Worm (Caenorhabditis elegans) whole organism, L2 larva: ENCODE measurements around the gene tim-1.

Experiments used
- F13H6.1 ChIP-seq: sonication (generic microtip); optimal IDR thresholded peaks from 2 replicates; lab custom pipeline; 2016; ENCODE audit warnings: missing genetic modification characterization, missing compliant biosample characterization
- R02D3.7 ChIP-seq: fragments of 150-350 bp; optimal IDR thresholded peaks from 2 replicates; lab custom pipeline; 2014; ENCODE audit warnings: missing biosample characterization, missing genetic modification characterization
- Y55F3AM.14 ChIP-seq: fragments of 200-800 bp; sonication (Bioruptor generic); optimal IDR thresholded peaks from 2 replicates; lab custom pipeline; 2018; ENCODE audit warnings: mild to moderate bottlenecking, missing genetic modification characterization, missing compliant biosample characterization
- alr-1 ChIP-seq: fragments of 150-350 bp; optimal IDR thresholded peaks from 2 replicates; lab custom pipeline; 2014; ENCODE audit warnings: missing biosample characterization, missing genetic modification characterization
- aly-2 ChIP-seq: fragments of 150-350 bp; optimal IDR thresholded peaks from 2 replicates; lab custom pipeline; 2014; ENCODE audit warnings: missing biosample characterization, missing genetic modification characterization
- ama-1 ChIP-seq: fragments of 150-350 bp; optimal IDR thresholded peaks from 2 replicates; lab custom pipeline; 2018; ENCODE audit warnings: inconsistent platforms
- blmp-1 ChIP-seq: sonication (generic microtip); optimal IDR thresholded peaks from 2 replicates; lab custom pipeline; 2017; ENCODE audit warnings: missing genetic modification characterization, mild to moderate bottlenecking, missing compliant biosample characterization, antibody characterized with exemption, moderate library complexity; ENCODE audit not compliant: insufficient read depth
- ceh-16 ChIP-seq: fragments of 150-350 bp; optimal IDR thresholded peaks from 2 replicates; lab custom pipeline; 2014; ENCODE audit warnings: missing biosample characterization, missing genetic modification characterization
- ceh-82 ChIP-seq: fragments of 150-350 bp; optimal IDR thresholded peaks from 2 replicates; lab custom pipeline; 2014; ENCODE audit warnings: missing biosample characterization, missing genetic modification characterization
- crh-2 ChIP-seq: sonication (generic microtip); optimal IDR thresholded peaks from 2 replicates; lab custom pipeline; 2017; ENCODE audit warnings: missing biosample characterization, missing genetic modification characterization
- dmd-4 ChIP-seq: sonication (generic microtip); optimal IDR thresholded peaks from 2 replicates; lab custom pipeline; 2017; ENCODE audit warnings: missing biosample characterization, missing genetic modification characterization
- egl-27 ChIP-seq: sonication (generic microtip); optimal IDR thresholded peaks from 3 replicates; lab custom pipeline; 2017; ENCODE audit warnings: missing biosample characterization, missing genetic modification reagents, missing genetic modification characterization
- elt-1 ChIP-seq: fragments of 150-350 bp; optimal IDR thresholded peaks from 2 replicates; lab custom pipeline; 2014; ENCODE audit warnings: missing biosample characterization, missing genetic modification characterization
- elt-3 ChIP-seq: sonication (generic microtip); optimal IDR thresholded peaks from 2 replicates; lab custom pipeline; 2017; ENCODE audit warnings: missing biosample characterization, missing genetic modification characterization
- fos-1 ChIP-seq: fragments of 150-350 bp; optimal IDR thresholded peaks from 2 replicates; lab custom pipeline; 2014; ENCODE audit warnings: missing biosample characterization, missing genetic modification characterization
- gmeb-1 ChIP-seq: fragments of 150-350 bp; optimal IDR thresholded peaks from 2 replicates; lab custom pipeline; 2014; ENCODE audit warnings: missing biosample characterization, missing genetic modification characterization
- lin-11 ChIP-seq: fragments of 150-350 bp; sonication (generic microtip); optimal IDR thresholded peaks from 2 replicates; lab custom pipeline; 2014; ENCODE audit warnings: missing biosample characterization, missing genetic modification characterization, inconsistent platforms, mixed read lengths
- lin-13 ChIP-seq: fragments of 150-350 bp; optimal IDR thresholded peaks from 2 replicates; lab custom pipeline; 2014; ENCODE audit warnings: missing biosample characterization, missing genetic modification reagents, missing genetic modification characterization
- lsy-2 ChIP-seq, 2 experiments: fragments of 150-350 bp in 1 of 2; sonication (generic microtip) in 1 of 2; optimal IDR thresholded peaks; 2 replicates each; lab custom pipeline; 2014 to 2017; ENCODE audit warnings: missing biosample characterization in 2 of 2, missing genetic modification characterization in 2 of 2
- mab-5 ChIP-seq: fragments of 150-350 bp; optimal IDR thresholded peaks from 2 replicates; lab custom pipeline; 2014; ENCODE audit warnings: missing biosample characterization, missing genetic modification characterization
- mdl-1 ChIP-seq, 2 experiments: fragments of 150-350 bp in 1 of 2; sonication (generic microtip) in 1 of 2; optimal IDR thresholded peaks; 2 replicates each; lab custom pipeline; 2017; ENCODE audit warnings: missing biosample characterization in 2 of 2, missing genetic modification characterization in 2 of 2
- nhr-11 ChIP-seq: fragments of 150-350 bp; optimal IDR thresholded peaks from 2 replicates; lab custom pipeline; 2014; ENCODE audit warnings: missing biosample characterization, missing genetic modification characterization
- nhr-12 ChIP-seq: fragments of 150-350 bp; optimal IDR thresholded peaks from 2 replicates; lab custom pipeline; 2014; ENCODE audit warnings: missing biosample characterization, missing genetic modification characterization
- nhr-129 ChIP-seq: fragments of 150-350 bp; optimal IDR thresholded peaks from 2 replicates; lab custom pipeline; 2014; ENCODE audit warnings: missing biosample characterization, missing genetic modification characterization
- nhr-23 ChIP-seq: fragments of 150-350 bp; optimal IDR thresholded peaks from 2 replicates; lab custom pipeline; 2014; ENCODE audit warnings: missing biosample characterization, missing genetic modification reagents, missing genetic modification characterization
- nhr-237 ChIP-seq: fragments of 150-350 bp; optimal IDR thresholded peaks from 2 replicates; lab custom pipeline; 2014; ENCODE audit warnings: missing biosample characterization, missing genetic modification characterization
- nhr-6 ChIP-seq: fragments of 150-350 bp; optimal IDR thresholded peaks from 2 replicates; lab custom pipeline; 2014; ENCODE audit warnings: missing biosample characterization, missing genetic modification characterization
- nhr-77 ChIP-seq: fragments of 150-350 bp; optimal IDR thresholded peaks from 2 replicates; lab custom pipeline; 2014; ENCODE audit warnings: missing biosample characterization, missing genetic modification characterization
- peb-1 ChIP-seq: fragments of 150-350 bp; optimal IDR thresholded peaks from 2 replicates; lab custom pipeline; 2014; ENCODE audit warnings: missing biosample characterization, missing genetic modification characterization
- sem-4 ChIP-seq: fragments of 150-350 bp; optimal IDR thresholded peaks from 2 replicates; lab custom pipeline; 2014; ENCODE audit warnings: missing biosample characterization, missing genetic modification reagents, missing genetic modification characterization
- skn-1 ChIP-seq: sonication (generic microtip); optimal IDR thresholded peaks from 2 replicates; lab custom pipeline; 2017; ENCODE audit warnings: missing biosample characterization, missing genetic modification characterization
- sma-3 ChIP-seq: sonication (generic microtip); optimal IDR thresholded peaks from 2 replicates; lab custom pipeline; 2016; ENCODE audit warnings: missing genetic modification reagents, missing genetic modification characterization, missing compliant biosample characterization
- sma-9 ChIP-seq, 2 experiments: fragments of 150-350 bp in 1 of 2; sonication (generic microtip) in 1 of 2; optimal IDR thresholded peaks; 2 replicates each; lab custom pipeline; 2014 to 2016; ENCODE audit warnings: missing genetic modification characterization in 2 of 2, mild to moderate bottlenecking in 1 of 2, missing biosample characterization in 1 of 2, missing compliant biosample characterization in 1 of 2, missing genetic modification reagents in 1 of 2, moderate library complexity in 1 of 2
- snpc-4 ChIP-seq: fragments of 150-350 bp; optimal IDR thresholded peaks from 2 replicates; lab custom pipeline; 2014; ENCODE audit warnings: missing biosample characterization, missing genetic modification characterization
- unc-55 ChIP-seq: fragments of 150-350 bp; sonication (generic microtip); optimal IDR thresholded peaks from 3 replicates; lab custom pipeline; 2014; ENCODE audit warnings: missing biosample characterization, missing genetic modification reagents, missing genetic modification characterization
- zag-1 ChIP-seq: fragments of 150-350 bp; optimal IDR thresholded peaks from 2 replicates; lab custom pipeline; 2014; ENCODE audit warnings: missing biosample characterization, missing genetic modification characterization
- ztf-1 ChIP-seq: fragments of 200-800 bp; sonication (Bioruptor generic); conservative IDR thresholded peaks from 2 replicates; pipeline ENCODE4 v1.3.6; 2022; ENCODE audit warnings: missing genetic modification characterization, missing compliant biosample characterization
- ztf-4 ChIP-seq: fragments of 150-350 bp; optimal IDR thresholded peaks from 2 replicates; lab custom pipeline; 2014; ENCODE audit warnings: missing biosample characterization, missing genetic modification characterization

tim-1 gene

DNA sequence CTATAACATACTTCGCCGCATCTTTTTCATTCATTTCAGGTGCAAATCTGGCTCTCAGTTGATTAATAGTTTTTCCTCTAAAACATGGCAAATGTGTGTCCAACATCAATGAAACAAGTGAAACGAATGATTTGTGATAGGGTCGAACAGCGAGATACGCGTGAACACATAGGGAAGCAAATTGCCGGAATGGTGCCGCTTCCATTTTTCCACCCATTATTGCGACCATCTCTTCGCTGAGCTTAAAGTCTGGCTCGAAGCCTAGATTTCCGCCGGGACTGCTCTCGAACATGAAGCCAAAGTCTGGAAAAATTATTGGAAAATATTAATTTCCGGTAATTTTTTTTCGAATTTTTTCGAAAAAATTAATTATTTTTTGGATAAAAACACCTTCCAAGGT lies 3.4 kb upstream of the tim-1 start:
- TF ChIP-seq zag-1: no peak
- no peak for TF ChIP-seq unc-55
- TF ChIP-seq elt-3 (tag; lab: Kevin White, UChicago): no peak
- no peak for TF ChIP-seq elt-1 (tag; lab: Kevin White, UChicago)
- no peak for TF ChIP-seq nhr-77
- TF ChIP-seq skn-1: no peak
- TF ChIP-seq aly-2 (tag; lab: Kevin White, UChicago): no peak

DNA sequence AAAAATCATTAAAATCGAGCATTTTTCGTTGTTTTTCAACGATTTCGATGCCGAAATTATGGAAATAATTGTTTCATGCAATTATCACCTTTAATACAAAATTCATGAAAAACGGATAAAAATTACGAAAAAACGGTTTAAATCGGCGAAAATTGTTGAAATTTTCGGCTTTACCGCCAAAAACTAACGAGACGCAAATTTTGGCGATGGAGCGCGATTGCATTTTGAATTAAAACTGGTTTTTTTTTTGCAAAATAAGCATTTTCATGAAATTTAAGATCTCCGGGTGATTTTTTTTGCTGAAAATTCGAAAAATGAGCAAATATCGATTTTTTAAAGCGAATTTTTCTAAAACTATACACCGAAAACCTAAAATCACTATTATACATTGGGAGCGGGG lies 1.2 kb upstream of the tim-1 start:
- no peak for TF ChIP-seq nhr-129 (tag; lab: Kevin White, UChicago)
- TF ChIP-seq nhr-12 (tag; lab: Kevin White, UChicago): no peak
- no peak for TF ChIP-seq aly-2 (tag; lab: Kevin White, UChicago)
- TF ChIP-seq R02D3.7 (tag; lab: Kevin White, UChicago): no peak
- TF ChIP-seq ztf-4 (tag; lab: Kevin White, UChicago): no peak
- TF ChIP-seq dmd-4 (tag; lab: Kevin White, UChicago): no peak
- TF ChIP-seq nhr-11 (tag; lab: Kevin White, UChicago): no peak
- no peak for TF ChIP-seq blmp-1
- TF ChIP-seq, all 48 proteins: peak for 0

DNA sequence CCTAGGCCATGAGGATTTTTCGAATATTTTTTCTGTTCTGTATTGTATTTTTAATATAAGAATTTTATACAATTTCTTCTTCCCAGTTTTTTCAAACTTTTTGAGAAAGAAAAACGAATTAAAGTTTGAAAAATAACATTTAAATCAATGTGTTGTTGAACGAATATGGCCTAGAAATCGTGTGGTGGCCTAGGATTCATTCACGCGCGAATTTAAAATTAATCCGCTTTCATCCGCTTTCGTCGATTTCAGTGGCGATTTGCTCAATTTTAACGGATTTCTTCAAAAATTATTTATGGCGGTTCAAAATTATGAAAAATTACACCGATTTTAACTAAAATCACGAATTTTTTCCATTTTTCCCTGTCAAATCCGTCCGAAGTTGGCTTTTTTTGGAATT lies 2.6 kb downstream of the tim-1 start:
- TF ChIP-seq egl-27 (tag; lab: Kevin White, UChicago) (no peak), F13H6.1 (tag; lab: Kevin White, UChicago) (no peak), nhr-237 (tag; lab: Kevin White, UChicago) (no peak), R02D3.7 (tag; lab: Kevin White, UChicago) (no peak), ceh-82 (no peak), alr-1 (tag; lab: Kevin White, UChicago) (no peak), fos-1 (tag; lab: Kevin White, UChicago) (no peak), nhr-12 (tag; lab: Kevin White, UChicago) (no peak), aly-2 (tag; lab: Kevin White, UChicago) (no peak), zag-1 (no peak), unc-55 (no peak), crh-2 (no peak), peb-1 (no peak), lsy-2 (tag; optimal IDR thresholded peaks at IDR 0.05; lab: Kevin White, UChicago) (no peak), dmd-4 (tag; lab: Kevin White, UChicago) (no peak), mab-5 (tag; lab: Kevin White, UChicago) (no peak), sem-4 (tag; lab: Kevin White, UChicago) (no peak)

DNA sequence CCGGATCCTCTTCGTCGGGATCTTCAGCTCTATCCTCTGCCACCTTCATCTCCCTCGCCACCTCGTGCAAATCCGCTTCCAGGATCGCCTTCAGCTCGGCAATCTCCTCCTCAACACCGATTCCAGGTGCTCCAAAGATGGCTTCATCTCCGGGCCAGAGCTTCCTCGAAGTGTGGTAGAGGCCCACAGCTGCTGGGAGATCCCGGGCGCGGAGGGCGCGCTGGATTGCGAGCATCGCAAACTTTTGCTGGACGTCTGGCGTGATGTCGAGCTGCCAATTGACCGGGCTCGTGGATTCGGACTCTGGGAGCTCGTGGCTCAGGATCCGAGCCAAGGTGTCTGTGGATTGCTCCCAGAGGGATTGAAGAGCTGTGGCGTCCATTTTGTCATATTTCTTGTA lies 4.4 kb downstream of the tim-1 start:
- no peak for TF ChIP-seq nhr-77
- no peak for TF ChIP-seq Y55F3AM.14
- TF ChIP-seq nhr-129 (tag; lab: Kevin White, UChicago): no peak
- TF ChIP-seq nhr-237 (tag; lab: Kevin White, UChicago): no peak
- no peak for TF ChIP-seq nhr-6 (tag; lab: Kevin White, UChicago)
- no peak for TF ChIP-seq nhr-23 (tag; lab: Kevin White, UChicago)
- no peak for TF ChIP-seq snpc-4 (tag; lab: Kevin White, UChicago)
- no peak for TF ChIP-seq sma-9 (GFP tag; optimal IDR thresholded peaks at IDR 0.05; lab: Kevin White, UChicago)
- no peak for TF ChIP-seq sma-9 (tag; optimal IDR thresholded peaks at IDR 0.05; lab: Kevin White, UChicago)
- no peak for TF ChIP-seq peb-1
- TF ChIP-seq ama-1 (lab: Kevin White, UChicago): no peak
- no peak for TF ChIP-seq zag-1
- TF ChIP-seq nhr-11 (tag; lab: Kevin White, UChicago): no peak
- no peak for TF ChIP-seq lin-11
- TF ChIP-seq unc-55: no peak
- TF ChIP-seq nhr-12 (tag; lab: Kevin White, UChicago): no peak
- TF ChIP-seq alr-1 (tag; lab: Kevin White, UChicago): no peak
- TF ChIP-seq ztf-1: no peak
- TF ChIP-seq gmeb-1 (tag; lab: Kevin White, UChicago): no peak

DNA sequence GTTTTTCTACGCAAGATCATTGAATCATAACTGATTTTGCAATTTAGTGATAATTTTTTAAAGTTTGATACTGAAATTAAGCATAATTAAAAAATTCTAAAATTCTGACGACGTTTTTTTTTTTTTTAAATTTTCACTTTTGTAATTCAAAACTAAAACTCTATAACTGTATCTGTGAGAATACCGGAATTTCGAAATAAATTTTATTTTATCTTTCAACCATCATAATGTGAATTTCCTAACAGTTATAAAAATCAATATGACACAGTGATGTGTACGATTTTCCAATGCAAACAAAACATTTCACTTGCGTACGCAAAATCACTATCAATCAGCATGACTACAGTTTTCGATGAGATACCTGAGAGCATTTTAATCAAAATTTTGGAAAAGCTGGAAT lies 14.1 kb downstream of the tim-1 start, which contains the start of the genes grl-15 and fbxa-89:
Gene grl-15, minus strand, starts transcription at position 101 of the 400 bp plus-strand sequence.
Gene fbxa-89, plus strand, starts transcription at position 271 of the 400 bp plus-strand sequence.
- TF ChIP-seq mdl-1 (tag; optimal IDR thresholded peaks at IDR 0.05; lab: Kevin White, UChicago): no peak
- TF ChIP-seq zag-1: no peak
- no peak for TF ChIP-seq R02D3.7 (tag; lab: Kevin White, UChicago)
- no peak for TF ChIP-seq egl-27 (tag; lab: Kevin White, UChicago)
- TF ChIP-seq sma-3 (GFP tag; lab: Kevin White, UChicago): no peak
- TF ChIP-seq nhr-12 (tag; lab: Kevin White, UChicago): no peak
- TF ChIP-seq ceh-16 (tag; lab: Kevin White, UChicago): no peak
- TF ChIP-seq lin-13 (GFP tag; lab: Kevin White, UChicago): no peak
- TF ChIP-seq F13H6.1 (tag; lab: Kevin White, UChicago): no peak
- no peak for TF ChIP-seq ama-1 (lab: Kevin White, UChicago)
- no peak for TF ChIP-seq nhr-23 (tag; lab: Kevin White, UChicago)
- TF ChIP-seq ztf-1: no peak
- no peak for TF ChIP-seq gmeb-1 (tag; lab: Kevin White, UChicago)
- no peak for TF ChIP-seq mab-5 (tag; lab: Kevin White, UChicago)
- no peak for TF ChIP-seq sem-4 (tag; lab: Kevin White, UChicago)
- no peak for TF ChIP-seq nhr-129 (tag; lab: Kevin White, UChicago)
- no peak for TF ChIP-seq Y55F3AM.14
- TF ChIP-seq, all 48 proteins: peak for 0
